Fruit fly (Drosophila melanogaster): ENCODE data around the gene Gk2.

The Gk2 gene

dm6 chr3L:1726747-1727146 is 11.5 kb upstream of the Gk2 start:
- TF ChIP-seq EcR (GFP tag; optimal IDR thresholded peaks at IDR 0.05) (no peak), usp (GFP tag; optimal IDR thresholded peaks at IDR 0.05) (no peak), psq (optimal IDR thresholded peaks at IDR 0.05) (no peak), CG8478 (optimal IDR thresholded peaks at IDR 0.05) (no peak), pan (optimal IDR thresholded peaks at IDR 0.05) (no peak), Dll (optimal IDR thresholded peaks at IDR 0.05) (no peak)

DNA sequence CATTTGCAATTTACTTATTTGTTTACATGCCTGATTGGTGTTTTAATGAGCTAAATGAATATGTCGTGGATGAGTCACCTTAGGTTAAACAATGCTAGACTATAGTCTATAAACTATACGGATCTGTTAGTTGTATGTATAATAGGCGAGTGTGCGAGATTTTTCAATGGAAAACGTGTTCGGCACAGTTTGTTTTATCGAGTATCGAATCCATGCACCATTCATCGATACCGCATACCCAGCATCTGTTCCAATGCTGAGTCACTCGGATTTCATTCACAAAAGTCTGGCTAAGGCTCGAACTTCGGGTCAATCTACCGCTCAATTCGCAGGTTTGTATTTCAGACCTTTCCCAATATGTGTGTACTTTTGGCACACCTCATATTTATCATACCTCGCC is 10.8 kb upstream of the Gk2 start:
- TF ChIP-seq pan (optimal IDR thresholded peaks at IDR 0.05) (no peak), CG8478 (optimal IDR thresholded peaks at IDR 0.05) (no peak), usp (GFP tag; optimal IDR thresholded peaks at IDR 0.05) (no peak), psq (optimal IDR thresholded peaks at IDR 0.05) (no peak), EcR (GFP tag; optimal IDR thresholded peaks at IDR 0.05) (no peak), Dll (optimal IDR thresholded peaks at IDR 0.05) (no peak)

DNA sequence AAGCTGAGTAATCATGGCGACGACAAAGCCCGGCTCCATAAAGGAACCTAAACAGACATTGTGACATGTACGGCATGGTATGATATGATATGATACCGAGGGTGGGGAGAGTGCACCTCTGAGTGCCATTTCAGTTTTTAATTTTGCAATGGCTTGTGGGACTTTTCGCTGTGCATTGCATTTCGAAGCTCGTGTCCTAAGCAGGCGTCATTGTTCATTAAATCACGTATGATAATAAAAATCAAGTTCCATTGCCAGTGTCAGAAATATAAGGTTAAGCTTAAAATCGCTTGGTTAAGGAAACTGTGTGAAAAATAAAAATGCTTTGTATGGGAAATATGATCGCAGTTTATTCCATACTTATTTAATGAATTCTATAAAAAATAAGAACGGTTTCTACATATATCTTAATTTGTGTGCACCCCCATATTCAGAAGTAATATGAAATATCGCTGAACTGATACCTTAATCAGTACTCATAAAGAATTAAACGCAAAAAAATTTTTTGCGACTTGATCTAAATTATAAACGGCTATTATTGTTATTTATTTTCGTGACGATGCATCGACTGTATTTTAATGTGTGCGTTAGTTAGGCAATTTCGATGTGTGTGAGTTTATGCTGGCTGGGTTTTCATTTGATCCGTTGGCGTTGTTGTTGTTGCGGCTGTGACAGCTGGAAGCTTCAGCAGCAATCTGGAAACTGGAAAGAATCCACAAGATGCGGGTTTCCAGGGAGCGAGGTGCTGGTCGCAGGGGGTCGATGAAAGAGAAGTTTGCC is 8.6 kb upstream of the Gk2 start:
- TF ChIP-seq Dll (optimal IDR thresholded peaks at IDR 0.05) (no peak), EcR (GFP tag; optimal IDR thresholded peaks at IDR 0.05) (no peak), pan (optimal IDR thresholded peaks at IDR 0.05) (no peak), CG8478 (optimal IDR thresholded peaks at IDR 0.05) (no peak), usp (GFP tag; optimal IDR thresholded peaks at IDR 0.05) (no peak), psq (optimal IDR thresholded peaks at IDR 0.05) (no peak)

dm6 chr3L:1730160-1730595 is 8.0 kb upstream of the Gk2 start:
- TF ChIP-seq CG8478 (optimal IDR thresholded peaks at IDR 0.05) (no peak), Dll (optimal IDR thresholded peaks at IDR 0.05) (no peak), usp (GFP tag; optimal IDR thresholded peaks at IDR 0.05) (no peak), EcR (GFP tag; optimal IDR thresholded peaks at IDR 0.05) (no peak), psq (optimal IDR thresholded peaks at IDR 0.05) (no peak)

DNA sequence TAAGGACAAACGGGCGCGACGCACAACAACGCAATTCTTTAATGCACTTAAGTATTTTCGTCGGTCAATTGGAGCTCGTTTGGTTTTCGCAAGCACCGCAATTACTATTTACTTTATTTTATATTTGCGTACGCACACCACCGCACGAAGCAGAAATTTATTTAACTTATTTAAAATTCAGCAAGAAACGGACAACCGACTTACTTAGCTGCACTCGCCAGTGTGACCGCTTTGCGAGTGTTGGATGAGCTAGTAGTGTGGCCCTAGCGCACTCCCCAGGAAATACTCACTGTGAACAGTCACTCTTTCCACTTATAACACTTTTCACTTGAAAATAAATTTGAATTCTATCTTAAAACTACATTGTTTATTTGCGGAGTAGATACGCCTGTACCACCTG is 7.3 kb upstream of the Gk2 start, which contains the start of gene drpr:
drpr (minus strand) TSS at position 235 of the 400 bp plus-strand sequence.
- TF ChIP-seq CG8478 (optimal IDR thresholded peaks at IDR 0.05), result no peak
- TF ChIP-seq EcR (GFP tag; optimal IDR thresholded peaks at IDR 0.05), result no peak
- no peak for TF ChIP-seq Dll (optimal IDR thresholded peaks at IDR 0.05)
- TF ChIP-seq usp (GFP tag; optimal IDR thresholded peaks at IDR 0.05), result no peak
- TF ChIP-seq pan (optimal IDR thresholded peaks at IDR 0.05), result no peak
- TF ChIP-seq psq (optimal IDR thresholded peaks at IDR 0.05), result no peak

DNA sequence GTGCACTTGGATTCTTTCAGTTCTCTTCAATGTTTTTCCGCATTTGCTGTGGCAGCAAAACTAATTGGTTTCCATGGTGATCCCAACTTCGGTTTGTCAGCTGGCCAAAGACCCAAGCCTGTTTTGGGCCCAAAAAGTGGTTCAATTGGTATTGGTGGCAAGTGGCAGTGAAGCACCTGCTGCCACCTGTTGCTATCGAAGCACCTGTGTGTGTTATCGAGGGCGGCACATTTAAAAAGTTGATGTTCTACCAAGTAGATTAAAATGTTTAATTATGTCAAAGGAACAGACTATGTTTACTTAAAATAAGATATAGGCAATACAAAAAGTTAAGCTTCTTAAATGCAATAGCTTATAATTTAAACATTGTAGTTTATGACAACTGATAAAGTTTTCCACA is 2.6 kb upstream of the Gk2 start, which contains the start of gene Oseg4:
Oseg4 (minus strand) TSS at position 165 of the 400 bp plus-strand sequence.
- TF ChIP-seq EcR (GFP tag; optimal IDR thresholded peaks at IDR 0.05) (no peak), CG8478 (optimal IDR thresholded peaks at IDR 0.05) (no peak)

DNA sequence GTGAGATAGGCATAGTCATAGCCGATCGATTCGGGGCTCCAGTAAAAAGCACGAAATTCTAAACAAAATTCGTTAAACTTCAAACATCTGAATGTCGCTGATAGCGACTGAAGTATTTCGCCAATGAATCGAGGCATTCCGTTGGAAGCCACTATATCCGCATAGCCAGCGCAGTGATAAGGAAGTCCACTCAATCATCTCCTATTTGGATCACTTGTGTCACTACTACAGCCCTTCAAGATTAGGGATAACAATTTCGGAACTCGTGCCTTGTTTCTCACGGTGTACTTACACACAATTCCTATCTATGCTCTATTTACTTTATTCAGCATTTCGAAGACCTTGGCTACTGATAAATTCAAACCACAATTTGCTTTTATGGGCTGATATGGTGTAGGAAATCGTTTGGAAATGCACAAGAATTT is 297 bp upstream of the Gk2 start, which contains the start of gene PIG-Wb:
PIG-Wb (minus strand) TSS at position 209 of the 425 bp plus-strand sequence.
- TF ChIP-seq usp (GFP tag; optimal IDR thresholded peaks at IDR 0.05) (no peak), EcR (GFP tag; optimal IDR thresholded peaks at IDR 0.05) (no peak), CG8478 (optimal IDR thresholded peaks at IDR 0.05) (no peak), psq (optimal IDR thresholded peaks at IDR 0.05) (no peak), pan (optimal IDR thresholded peaks at IDR 0.05) (no peak), Dll (optimal IDR thresholded peaks at IDR 0.05) (no peak)

DNA sequence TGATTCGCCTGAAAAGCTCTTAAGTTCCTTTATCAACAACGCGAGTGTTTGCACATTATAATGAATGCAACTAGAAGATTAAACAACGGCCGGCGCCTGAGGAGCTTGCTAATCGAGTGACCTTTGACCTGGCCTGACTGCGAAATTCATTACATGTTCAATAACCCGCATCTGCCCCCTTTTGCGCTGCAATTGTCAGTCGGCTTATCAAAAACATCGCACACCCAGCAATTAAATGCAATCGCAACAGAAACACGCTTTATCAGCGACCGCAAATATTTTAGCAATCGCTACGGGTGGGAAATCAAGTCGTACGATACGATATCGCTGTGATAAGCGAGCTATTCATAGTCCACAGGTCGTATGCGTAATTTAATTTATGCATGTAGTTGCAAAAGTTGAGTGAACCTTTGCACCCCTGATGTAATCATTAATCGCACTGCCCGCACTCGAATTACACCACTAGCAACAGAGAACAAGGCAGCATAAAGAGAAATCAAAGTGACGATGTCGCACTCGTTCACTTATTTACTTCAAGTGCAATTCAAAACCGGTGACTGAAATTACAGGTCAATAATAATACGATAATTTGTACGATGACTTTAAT is 1.4 kb downstream of the Gk2 start:
- TF ChIP-seq Dll (optimal IDR thresholded peaks at IDR 0.05) (no peak), EcR (GFP tag; optimal IDR thresholded peaks at IDR 0.05) (no peak), psq (optimal IDR thresholded peaks at IDR 0.05) (no peak), CG8478 (optimal IDR thresholded peaks at IDR 0.05) (no peak), usp (GFP tag; optimal IDR thresholded peaks at IDR 0.05) (no peak), pan (optimal IDR thresholded peaks at IDR 0.05) (no peak)

DNA sequence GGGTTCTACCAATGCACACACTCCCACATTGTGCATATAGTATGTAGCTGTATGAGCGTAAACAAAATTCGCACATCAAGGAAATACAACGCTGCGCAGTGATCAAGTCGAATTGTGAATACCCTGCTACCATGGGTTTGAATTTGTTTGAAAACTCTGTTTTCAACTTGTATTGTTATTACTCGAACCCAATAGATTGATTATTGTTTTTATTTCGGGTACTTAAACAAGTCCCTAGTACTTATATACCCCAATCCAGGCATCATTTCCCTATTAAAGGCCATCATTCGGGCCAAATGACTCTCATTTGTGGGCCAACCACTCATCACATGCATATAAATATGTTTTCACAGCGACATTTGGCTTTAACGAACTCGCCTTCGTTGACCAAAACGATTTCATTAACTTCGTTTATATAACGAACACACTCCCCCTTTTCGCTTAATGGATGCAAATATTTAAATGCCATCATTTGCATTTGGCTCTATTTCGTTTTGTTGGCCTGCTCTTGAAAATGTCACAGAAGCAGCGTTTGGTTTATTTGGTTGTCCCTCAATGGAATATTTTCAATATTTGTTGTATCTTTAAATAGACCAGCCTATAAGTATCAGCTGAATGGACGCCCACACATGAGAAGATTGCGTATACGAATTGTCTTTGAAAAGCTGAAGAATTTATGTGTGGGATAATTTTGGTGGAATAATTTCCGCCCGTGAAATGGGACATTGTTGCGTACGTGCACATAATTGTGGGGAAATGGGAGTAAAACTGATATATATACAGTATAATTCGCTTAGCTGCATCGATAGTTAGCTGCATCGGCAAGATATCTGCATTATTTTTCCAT is 2.1 kb downstream of the Gk2 start:
- TF ChIP-seq EcR (GFP tag; optimal IDR thresholded peaks at IDR 0.05) (no peak), Dll (optimal IDR thresholded peaks at IDR 0.05) (no peak), usp (GFP tag; optimal IDR thresholded peaks at IDR 0.05) (no peak), pan (optimal IDR thresholded peaks at IDR 0.05) (no peak), CG8478 (optimal IDR thresholded peaks at IDR 0.05) (no peak), psq (optimal IDR thresholded peaks at IDR 0.05) (no peak)

DNA sequence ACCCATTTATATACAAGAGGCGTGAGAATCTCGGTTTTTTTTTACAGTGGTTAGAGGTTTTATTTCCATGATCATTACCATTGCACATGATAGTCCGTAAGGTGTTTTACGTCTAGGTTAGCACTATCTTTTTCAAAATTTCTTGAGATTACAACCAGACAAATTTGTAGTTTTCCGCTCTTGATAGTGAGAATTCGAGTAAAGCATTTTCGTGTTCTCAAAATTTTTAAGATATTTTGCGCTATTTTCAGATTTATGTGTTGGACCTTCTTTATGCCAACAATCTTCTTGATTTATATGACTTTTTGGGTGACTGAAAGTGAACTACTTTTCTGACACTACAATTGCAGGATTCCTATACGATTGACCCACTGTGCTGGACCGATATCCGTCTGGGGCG is 2.9 kb downstream of the Gk2 start:
- TF ChIP-seq EcR (GFP tag; optimal IDR thresholded peaks at IDR 0.05), result no peak

DNA sequence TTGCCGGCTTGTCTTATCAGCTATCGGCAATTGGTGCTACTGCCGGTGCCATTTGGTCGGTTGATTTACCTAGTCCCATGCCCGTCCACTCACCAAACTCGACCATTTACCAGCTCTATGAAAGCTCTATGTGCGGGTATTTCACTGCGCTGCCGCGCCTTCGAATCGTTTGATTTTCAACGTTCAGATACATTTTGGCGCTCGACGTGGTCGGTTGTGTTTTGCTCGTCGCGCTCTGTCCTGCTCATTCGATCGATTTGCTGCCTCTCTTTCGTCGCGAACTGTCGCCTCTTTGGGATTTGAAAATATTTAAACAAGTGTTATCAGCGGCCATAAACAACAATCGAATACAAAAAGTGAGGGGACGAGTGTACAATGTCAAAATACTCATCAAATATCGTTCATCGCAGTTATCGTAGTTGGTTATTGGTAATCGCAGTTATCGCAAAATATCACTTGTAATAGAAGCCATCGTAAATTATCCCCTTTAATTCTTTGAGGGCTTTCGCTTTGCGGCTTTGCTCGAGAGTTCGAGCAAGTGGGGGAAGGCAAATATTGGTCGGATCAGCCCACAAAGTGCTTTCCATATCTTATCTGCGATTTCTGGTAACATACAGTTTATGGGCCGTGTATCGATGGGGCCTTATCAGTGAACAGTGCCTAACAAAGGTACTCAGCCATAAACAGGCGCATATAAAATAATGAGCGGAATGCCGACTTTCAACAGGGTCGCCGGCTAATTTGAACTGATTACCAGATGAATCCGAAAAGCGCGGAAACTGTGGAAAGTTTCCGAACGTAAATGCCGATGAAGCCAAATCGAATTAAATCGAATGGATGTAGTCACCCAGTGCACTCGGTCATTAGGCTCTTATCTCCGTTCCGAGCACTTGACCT is 3.7 kb downstream of the Gk2 start:
- no peak for TF ChIP-seq CG8478 (optimal IDR thresholded peaks at IDR 0.05)
- no peak for TF ChIP-seq usp (GFP tag; optimal IDR thresholded peaks at IDR 0.05)
- no peak for TF ChIP-seq pan (optimal IDR thresholded peaks at IDR 0.05)
- no peak for TF ChIP-seq psq (optimal IDR thresholded peaks at IDR 0.05)
- no peak for TF ChIP-seq Dll (optimal IDR thresholded peaks at IDR 0.05)
- no peak for TF ChIP-seq EcR (GFP tag; optimal IDR thresholded peaks at IDR 0.05)

All from whole organism.